Worm (Caenorhabditis elegans) whole organism, early embryonic: Measurements from ENCODE around the gene C12D8.9.

Experiments used
- B0310.2 ChIP-seq: sonication (generic microtip); optimal IDR thresholded peaks from 2 replicates; lab custom pipeline; 2016; ENCODE audit warnings: mild to moderate bottlenecking, missing genetic modification characterization, missing compliant biosample characterization
- F13C5.2 ChIP-seq: sonication (generic microtip); optimal IDR thresholded peaks from 2 replicates; lab custom pipeline; 2017; ENCODE audit warnings: mild to moderate bottlenecking, missing genetic modification characterization, inconsistent platforms, missing compliant biosample characterization
- aly-1 ChIP-seq: sonication (generic microtip); optimal IDR thresholded peaks from 2 replicates; lab custom pipeline; 2016; ENCODE audit warnings: missing genetic modification characterization, missing compliant biosample characterization
- ama-1 ChIP-seq: fragments of 150-350 bp; optimal IDR thresholded peaks from 2 replicates; lab custom pipeline; 2014
- ceh-13 ChIP-seq: fragments of 200-800 bp; sonication (Bioruptor generic); optimal IDR thresholded peaks from 2 replicates; lab custom pipeline; 2018; ENCODE audit warnings: mild to moderate bottlenecking, missing genetic modification characterization, missing compliant biosample characterization
- ceh-36 ChIP-seq: sonication (generic microtip); optimal IDR thresholded peaks from 2 replicates; lab custom pipeline; 2016; ENCODE audit warnings: missing genetic modification characterization, inconsistent platforms, missing compliant biosample characterization
- ets-7 ChIP-seq: sonication (generic microtip); optimal IDR thresholded peaks from 2 replicates; lab custom pipeline; 2016; ENCODE audit warnings: missing genotype, missing genetic modification characterization, missing compliant biosample characterization
- flt-1 ChIP-seq: fragments of 200-800 bp; sonication (Bioruptor generic); IDR thresholded peaks from 2 replicates; pipeline ENCODE4 v1.3.6; 2022; ENCODE audit warnings: missing genetic modification characterization, missing compliant biosample characterization
- hmbx-1 ChIP-seq: sonication (generic microtip); optimal IDR thresholded peaks from 2 replicates; lab custom pipeline; 2016; ENCODE audit warnings: mild to moderate bottlenecking, missing genetic modification characterization, missing compliant biosample characterization
- hmg-4 ChIP-seq: fragments of 200-800 bp; sonication (Bioruptor generic); optimal IDR thresholded peaks from 2 replicates; lab custom pipeline; 2018; ENCODE audit warnings: mild to moderate bottlenecking, missing genetic modification characterization, missing compliant biosample characterization
- hnd-1 ChIP-seq: sonication (generic microtip); optimal IDR thresholded peaks from 2 replicates; lab custom pipeline; 2016; ENCODE audit warnings: missing genetic modification characterization, missing compliant biosample characterization
- pes-1 ChIP-seq: fragments of 200-800 bp; sonication (Bioruptor generic); IDR thresholded peaks from 2 replicates; pipeline ENCODE4 v1.3.6; 2022; ENCODE audit warnings: missing genetic modification reagents, missing genetic modification characterization, missing compliant biosample characterization
- scrt-1 ChIP-seq: fragments of 200-800 bp; sonication (Bioruptor generic); IDR thresholded peaks from 2 replicates; pipeline ENCODE4 v1.3.6; 2022; ENCODE audit warnings: missing genetic modification characterization, missing compliant biosample characterization
- sea-1 ChIP-seq: fragments of 200-800 bp; sonication (Bioruptor generic); conservative IDR thresholded peaks from 2 replicates; pipeline ENCODE4 v1.3.6; 2022; ENCODE audit warnings: missing genetic modification characterization, missing compliant biosample characterization
- tbx-11 ChIP-seq: fragments of 200-800 bp; sonication (Bioruptor generic); IDR thresholded peaks from 2 replicates; pipeline ENCODE4 v1.3.6; 2022; ENCODE audit warnings: missing genetic modification characterization, missing compliant biosample characterization
- tbx-37 ChIP-seq: fragments of 200-800 bp; sonication (Bioruptor generic); conservative IDR thresholded peaks from 2 replicates; pipeline ENCODE4 v1.3.6; 2022; ENCODE audit warnings: missing genetic modification reagents, missing genetic modification characterization, missing compliant biosample characterization
- tra-4 ChIP-seq: sonication (generic microtip); optimal IDR thresholded peaks from 2 replicates; lab custom pipeline; 2017; ENCODE audit warnings: missing genetic modification characterization, missing compliant biosample characterization

Gene C12D8.9

DNA sequence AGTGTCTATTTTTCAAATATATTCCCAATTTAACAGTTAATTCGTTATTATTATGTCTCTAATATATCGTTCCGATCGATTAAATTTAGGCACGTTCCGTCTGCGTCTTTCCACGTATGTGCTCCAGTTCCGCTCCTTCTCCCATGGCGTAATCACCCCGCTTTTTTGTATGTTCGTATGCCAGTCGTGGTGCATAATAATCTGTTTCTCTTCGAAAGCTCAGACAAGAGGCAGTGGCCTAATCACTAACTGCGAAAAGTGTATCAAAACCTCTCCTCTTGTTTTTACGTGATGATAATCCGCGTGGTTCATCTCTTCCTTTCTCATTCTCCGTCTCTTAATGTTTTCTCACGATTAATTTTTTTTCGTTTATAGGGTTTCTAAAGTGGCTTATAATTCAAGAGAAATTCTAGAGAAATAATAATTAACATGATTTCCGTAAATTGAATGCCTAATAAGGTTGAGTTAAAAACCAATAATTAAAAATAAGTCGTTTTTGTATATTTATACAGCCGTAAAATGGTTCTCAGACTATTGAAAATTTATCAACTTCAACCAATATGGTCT is 4.8 kb upstream of the C12D8.9 start:
- TF ChIP-seq flt-1 (GFP tag; lab: Robert Waterston, UW) (no peak), hmg-4 (GFP tag; lab: Kevin White, UChicago) (no peak), ama-1 (no peak), ets-7 (tag; lab: Kevin White, UChicago) (no peak), tbx-11 (GFP tag; lab: Robert Waterston, UW) (no peak), hnd-1 (tag; lab: Kevin White, UChicago) (no peak), scrt-1 (no peak), hmbx-1 (tag; lab: Kevin White, UChicago) (no peak), ceh-13 (GFP tag; lab: Kevin White, UChicago) (no peak), F13C5.2 (tag; lab: Kevin White, UChicago) (no peak), pes-1 (GFP tag; lab: Robert Waterston, UW) (no peak), aly-1 (tag; lab: Kevin White, UChicago) (no peak), tbx-37 (GFP tag; lab: Robert Waterston, UW) (no peak), ceh-36 (tag; lab: Kevin White, UChicago) (no peak), tra-4 (tag; lab: Kevin White, UChicago) (no peak), B0310.2 (tag; lab: Kevin White, UChicago) (no peak), sea-1 (GFP tag; lab: Robert Waterston, UW) (no peak)

DNA sequence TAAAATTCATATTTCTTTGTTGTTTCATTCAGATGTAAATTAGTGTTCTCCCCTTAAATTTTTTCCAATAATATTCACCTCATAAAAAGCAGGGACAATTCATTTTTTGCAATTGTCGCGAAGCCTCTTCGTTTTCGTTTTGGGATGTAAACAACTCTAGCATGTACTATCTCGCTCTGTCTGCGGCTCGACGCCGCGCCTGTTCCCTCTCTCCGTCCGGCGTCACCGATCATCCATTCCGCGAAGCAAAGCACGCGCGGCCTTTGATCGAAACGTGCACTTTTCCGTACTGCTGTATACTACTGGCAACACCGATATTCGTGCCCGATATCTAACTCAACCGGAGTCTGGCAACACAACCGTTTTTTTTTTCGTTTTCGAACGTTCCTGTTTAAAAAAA is 4.0 kb upstream of the C12D8.9 start:
- no peak for TF ChIP-seq aly-1 (tag; lab: Kevin White, UChicago)
- TF ChIP-seq ama-1 = no peak
- TF ChIP-seq hmbx-1 (tag; lab: Kevin White, UChicago) = no peak
- TF ChIP-seq pes-1 (GFP tag; lab: Robert Waterston, UW) = no peak
- no peak for TF ChIP-seq ceh-13 (GFP tag; lab: Kevin White, UChicago)
- no peak for TF ChIP-seq tra-4 (tag; lab: Kevin White, UChicago)
- TF ChIP-seq flt-1 (GFP tag; lab: Robert Waterston, UW) = no peak
- no peak for TF ChIP-seq tbx-37 (GFP tag; lab: Robert Waterston, UW)
- no peak for TF ChIP-seq scrt-1

DNA sequence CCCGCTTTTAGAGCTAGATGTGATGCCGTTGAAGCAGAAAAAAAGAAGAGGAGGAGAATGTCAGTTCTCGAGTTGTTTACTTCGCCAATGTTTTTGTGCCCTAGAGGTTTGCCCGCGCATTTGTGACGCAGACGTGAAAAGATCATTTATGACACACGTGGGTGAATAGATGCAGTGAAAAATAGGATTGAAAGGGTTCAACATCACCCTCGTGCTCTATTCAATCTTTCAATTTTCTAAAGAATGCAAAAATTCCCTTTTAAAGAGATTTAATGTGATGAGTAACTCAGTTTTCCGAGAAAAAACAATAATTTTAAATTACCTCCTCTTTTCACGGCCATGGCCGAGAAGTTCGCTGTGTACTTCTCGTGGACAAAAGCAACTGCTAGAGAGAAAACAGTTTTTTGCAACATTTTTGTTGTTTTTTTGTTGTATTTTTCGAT is 3.5 kb upstream of the C12D8.9 start:
- no peak for TF ChIP-seq ceh-36 (tag; lab: Kevin White, UChicago)
- no peak for TF ChIP-seq F13C5.2 (tag; lab: Kevin White, UChicago)
- no peak for TF ChIP-seq tbx-11 (GFP tag; lab: Robert Waterston, UW)
- no peak for TF ChIP-seq scrt-1
- TF ChIP-seq hmg-4 (GFP tag; lab: Kevin White, UChicago) = no peak
- TF ChIP-seq pes-1 (GFP tag; lab: Robert Waterston, UW) = no peak
- TF ChIP-seq aly-1 (tag; lab: Kevin White, UChicago) = no peak
- no peak for TF ChIP-seq ceh-13 (GFP tag; lab: Kevin White, UChicago)
- TF ChIP-seq ama-1 = no peak
- TF ChIP-seq tbx-37 (GFP tag; lab: Robert Waterston, UW) = no peak
- TF ChIP-seq hmbx-1 (tag; lab: Kevin White, UChicago) = no peak
- TF ChIP-seq sea-1 (GFP tag; lab: Robert Waterston, UW) = no peak
- no peak for TF ChIP-seq flt-1 (GFP tag; lab: Robert Waterston, UW)

DNA sequence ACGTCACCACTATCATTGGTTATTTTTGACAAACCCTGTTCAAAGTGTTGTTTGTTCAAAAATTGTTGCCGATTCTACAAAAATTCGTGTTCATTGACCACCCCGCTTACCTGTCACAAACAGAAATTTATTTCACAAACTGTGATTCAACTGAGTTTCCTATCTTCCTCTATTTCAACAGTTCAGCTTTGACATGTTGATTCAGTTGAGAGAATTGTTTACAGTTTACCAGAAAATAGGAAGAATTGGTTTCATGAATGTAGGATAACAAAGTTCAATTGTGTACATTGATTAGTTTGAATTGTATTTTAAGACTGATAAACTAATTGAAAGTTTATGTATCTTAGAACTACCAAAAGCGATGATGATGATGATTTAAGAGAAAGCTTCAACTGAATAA is 2.6 kb upstream of the C12D8.9 start:
- no peak for TF ChIP-seq scrt-1
- no peak for TF ChIP-seq B0310.2 (tag; lab: Kevin White, UChicago)
- TF ChIP-seq hmbx-1 (tag; lab: Kevin White, UChicago) = no peak
- no peak for TF ChIP-seq F13C5.2 (tag; lab: Kevin White, UChicago)
- TF ChIP-seq ama-1 = no peak
- no peak for TF ChIP-seq ceh-36 (tag; lab: Kevin White, UChicago)
- TF ChIP-seq tbx-37 (GFP tag; lab: Robert Waterston, UW) = no peak
- no peak for TF ChIP-seq tbx-11 (GFP tag; lab: Robert Waterston, UW)
- TF ChIP-seq sea-1 (GFP tag; lab: Robert Waterston, UW) = no peak
- no peak for TF ChIP-seq flt-1 (GFP tag; lab: Robert Waterston, UW)
- no peak for TF ChIP-seq pes-1 (GFP tag; lab: Robert Waterston, UW)
- no peak for TF ChIP-seq hmg-4 (GFP tag; lab: Kevin White, UChicago)
- TF ChIP-seq hnd-1 (tag; lab: Kevin White, UChicago) = no peak
- no peak for TF ChIP-seq tra-4 (tag; lab: Kevin White, UChicago)
- TF ChIP-seq ceh-13 (GFP tag; lab: Kevin White, UChicago) = no peak
- no peak for TF ChIP-seq ets-7 (tag; lab: Kevin White, UChicago)
- no peak for TF ChIP-seq aly-1 (tag; lab: Kevin White, UChicago)

DNA sequence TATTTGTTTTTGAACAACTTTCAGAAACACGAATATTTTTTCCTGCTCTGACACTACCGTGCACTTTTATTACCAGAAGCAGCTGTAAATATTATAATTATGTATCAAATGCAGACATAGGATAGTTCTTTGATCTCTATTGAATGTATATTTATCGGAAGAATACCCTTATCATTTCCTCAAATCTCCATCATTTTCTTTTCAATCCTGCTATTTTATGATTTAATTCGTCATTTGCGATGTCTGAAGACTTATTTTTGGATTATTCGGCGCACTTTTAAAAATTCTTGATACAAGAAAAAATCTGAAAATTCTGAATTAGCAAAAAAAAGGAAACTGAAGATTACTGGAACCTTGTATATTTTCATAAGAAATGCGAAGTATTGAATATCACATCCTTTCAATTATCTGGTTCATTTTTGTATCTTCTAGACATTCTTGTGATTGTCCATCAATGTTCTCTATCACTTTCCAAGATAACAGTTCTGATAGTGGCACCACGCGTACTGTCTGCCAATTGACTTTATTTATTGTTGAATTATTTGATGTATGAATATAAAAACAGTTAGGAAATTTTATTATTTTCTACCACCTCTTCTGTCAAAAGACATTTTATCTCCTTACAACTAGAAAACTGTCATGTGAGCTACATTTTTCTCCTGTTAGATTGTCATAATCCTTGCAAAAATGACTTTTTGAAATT is 1.2 kb upstream of the C12D8.9 start:
- TF ChIP-seq hmbx-1 (tag; lab: Kevin White, UChicago) (no peak), ceh-13 (GFP tag; lab: Kevin White, UChicago) (no peak), B0310.2 (tag; lab: Kevin White, UChicago) (no peak), tbx-37 (GFP tag; lab: Robert Waterston, UW) (no peak), F13C5.2 (tag; lab: Kevin White, UChicago) (no peak), ceh-36 (tag; lab: Kevin White, UChicago) (no peak), pes-1 (GFP tag; lab: Robert Waterston, UW) (no peak), ets-7 (tag; lab: Kevin White, UChicago) (no peak), ama-1 (no peak), aly-1 (tag; lab: Kevin White, UChicago) (no peak), hnd-1 (tag; lab: Kevin White, UChicago) (no peak), tra-4 (tag; lab: Kevin White, UChicago) (no peak), scrt-1 (no peak), hmg-4 (GFP tag; lab: Kevin White, UChicago) (no peak)

DNA sequence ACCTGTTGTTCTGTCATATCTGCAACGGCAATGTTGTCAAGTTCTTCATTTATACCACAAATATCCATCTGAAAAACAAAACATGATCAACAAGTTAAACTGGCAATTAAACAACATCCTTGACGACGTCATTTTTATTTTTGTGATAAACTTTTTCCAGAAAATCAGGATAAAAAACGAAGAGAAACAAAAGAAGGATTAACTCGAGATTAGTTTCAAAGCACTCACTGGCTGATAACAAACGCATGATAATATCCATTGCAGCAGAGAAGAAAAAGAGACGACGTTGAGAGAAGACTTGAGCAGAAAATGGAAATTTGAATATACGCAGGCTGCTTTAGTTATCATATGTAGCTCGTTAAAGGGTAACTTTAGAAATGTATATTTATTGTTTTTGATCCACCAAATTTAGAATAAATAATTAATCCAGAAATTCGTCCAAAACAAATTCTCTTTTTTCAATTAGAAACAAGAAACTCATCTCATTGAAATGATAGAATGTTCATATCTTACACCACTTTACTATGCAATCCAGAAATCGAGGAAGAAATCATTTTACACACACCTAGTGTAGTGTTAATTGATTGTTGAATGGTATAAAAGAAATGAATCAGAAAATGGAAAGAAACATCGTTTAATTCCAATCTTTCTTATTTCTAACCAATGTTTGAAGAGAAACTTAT is 1.7 kb downstream of the C12D8.9 start, which contains the start of the genes C12D8.21 and col-148:
TSS of gene C12D8.21 (minus strand) at position 68 of the 683 bp plus-strand sequence.
TSS of gene col-148 (plus strand) at position 633 of the 683 bp plus-strand sequence.
- TF ChIP-seq F13C5.2 (tag; lab: Kevin White, UChicago) = no peak
- TF ChIP-seq ceh-36 (tag; lab: Kevin White, UChicago) = no peak
- no peak for TF ChIP-seq ets-7 (tag; lab: Kevin White, UChicago)
- no peak for TF ChIP-seq ama-1
- TF ChIP-seq hmg-4 (GFP tag; lab: Kevin White, UChicago) = no peak
